Fruit fly (Drosophila melanogaster) whole organism, prepupa: ENCODE data around the gene mEFTs.
A peak's percentile ranks its signal among the peaks of the same experiment; 100 is the strongest.

ENCODE experiments used
- CG32006 ChIP-seq: fragments of 200-800 bp; sonication (Bioruptor generic); optimal IDR thresholded peaks from 3 replicates; lab custom pipeline; 2017; ENCODE audit warnings: missing biosample characterization, mild to moderate bottlenecking, missing genetic modification characterization
- CG6276 ChIP-seq: fragments of 200-800 bp; sonication (Bioruptor generic); optimal IDR thresholded peaks from 2 replicates; lab custom pipeline; 2017; ENCODE audit warnings: missing biosample characterization, mild to moderate bottlenecking, missing genetic modification characterization
- CG6792 ChIP-seq: fragments of 200-800 bp; sonication (Bioruptor generic); optimal IDR thresholded peaks from 3 replicates; lab custom pipeline; 2016; ENCODE audit warnings: missing biosample characterization, missing genetic modification characterization
- CG6854 ChIP-seq: fragments of 200-800 bp; sonication (Bioruptor generic); optimal IDR thresholded peaks from 2 replicates; lab custom pipeline; 2017; ENCODE audit warnings: missing biosample characterization, mild to moderate bottlenecking, missing genetic modification characterization
- CG8119 ChIP-seq: fragments of 200-800 bp; sonication (Bioruptor generic); IDR thresholded peaks from 3 replicates; pipeline ENCODE4 v1.3.6; 2022; ENCODE audit warnings: missing biosample characterization, missing genetic modification characterization
- Eip78C ChIP-seq: fragments of 200-800 bp; sonication (Bioruptor generic); peaks from one replicate; lab custom pipeline; 2016; ENCODE audit warnings: missing biosample characterization, missing genetic modification characterization
- Hr38 ChIP-seq: sonication (Bioruptor generic); optimal IDR thresholded peaks from 2 replicates; lab custom pipeline; 2016; ENCODE audit warnings: missing biosample characterization, missing genetic modification characterization
- Hr39 ChIP-seq: fragments of 200-800 bp; sonication (Bioruptor generic); optimal IDR thresholded peaks from 2 replicates; lab custom pipeline; 2016; ENCODE audit warnings: missing biosample characterization, missing genetic modification characterization
- cyc ChIP-seq: fragments of 200-800 bp; sonication (Bioruptor generic); optimal IDR thresholded peaks from 3 replicates; lab custom pipeline; 2016; ENCODE audit warnings: missing biosample characterization, missing genetic modification characterization
- fd85E ChIP-seq: fragments of 200-800 bp; sonication (Bioruptor generic); optimal IDR thresholded peaks from 3 replicates; lab custom pipeline; 2016; ENCODE audit warnings: missing biosample characterization, missing genetic modification characterization
- svp ChIP-seq: fragments of 200-800 bp; sonication (Bioruptor generic); peaks from one replicate; lab custom pipeline; 2016; ENCODE audit warnings: missing biosample characterization, missing genetic modification characterization

- TF ChIP-seq svp (no peak), cyc (no peak), CG8119 (GFP tag; lab: Robert Waterston, UW) (no peak), CG32006 (GFP tag; lab: Kevin White, UChicago) (peak; percentile 41), Hr38 (no peak), Hr39 (peak; percentile 26), CG6854 (GFP tag; lab: Kevin White, UChicago) (no peak), fd85E (no peak), CG6792 (GFP tag; lab: Kevin White, UChicago) (no peak), CG6276 (GFP tag; lab: Kevin White, UChicago) (no peak), Eip78C (GFP tag; lab: Kevin White, UChicago) (peak; percentile 20)
Observed at dm6 chr2L:17497108-17497507, 3.8 kb downstream of the mEFTs start, which contains the start of gene qua.
